Worm (Caenorhabditis elegans) whole organism, L4/young adult: ENCODE measurements around the gene ttr-48.

Experiments
- W03F9.2 ChIP-seq: fragments of 150-350 bp; optimal IDR thresholded peaks from 2 replicates; lab custom pipeline; 2014; ENCODE audit warnings: missing biosample characterization, missing genetic modification characterization
- him-1 ChIP-seq: sonication (generic microtip); optimal IDR thresholded peaks from 2 replicates; lab custom pipeline; 2016; ENCODE audit warnings: missing genotype, missing genetic modification reagents, missing genetic modification characterization, missing compliant biosample characterization

- TF ChIP-seq W03F9.2 (tag; lab: Kevin White, UChicago) (no peak), him-1 (no peak)
These were observed 3.6 kb downstream of the ttr-48 start for ce11 chrX:3838670-3839069.
